Fruit fly (Drosophila melanogaster) Kc167 (cell line): ENCODE data around the gene CG43098.

Experiments used
- Sin3A ChIP-seq: fragments of >200 bp; optimal IDR thresholded peaks from 2 replicates; lab custom pipeline; 2018; ENCODE audit warnings: missing external identifiers
- psq ChIP-seq: fragments of >200 bp; optimal IDR thresholded peaks from 2 replicates; lab custom pipeline; 2017; ENCODE audit warnings: missing external identifiers

DNA sequence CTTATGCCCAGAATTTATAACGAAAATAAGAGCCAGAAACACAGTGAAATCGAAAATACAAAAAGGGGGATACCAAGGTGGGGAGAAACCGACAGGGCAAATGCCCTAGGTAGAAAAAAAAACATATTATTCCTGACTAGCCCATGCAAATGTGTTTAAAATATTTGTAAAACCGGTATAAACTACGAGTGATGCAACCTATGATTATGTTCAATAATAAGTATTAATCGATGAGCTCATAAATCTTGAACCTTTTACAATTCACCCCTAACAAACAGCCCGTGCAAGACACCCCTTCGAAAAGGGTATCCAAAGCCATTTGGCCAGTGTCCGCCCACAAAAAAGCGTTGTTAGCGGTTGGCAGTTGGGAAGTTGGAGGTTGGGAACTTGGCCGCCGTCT lies 971 bp upstream of the CG43098 start:
- TF ChIP-seq psq (lab: Kevin White, UChicago) (no peak), Sin3A (lab: Kevin White, UChicago) (no peak)
